Worm (Caenorhabditis elegans) whole organism, midembryonic: Measurements from ENCODE around the gene Y38C1AA.6.
A peak's percentile ranks its signal among the peaks of the same experiment; 100 is the strongest.

Source experiments
- T22C8.4 ChIP-seq: fragments of 200-800 bp; sonication (Bioruptor generic); IDR thresholded peaks from 2 replicates; pipeline ENCODE4 v1.3.6; 2022; ENCODE audit warnings: missing genetic modification characterization, missing compliant biosample characterization
- cog-1 ChIP-seq: sonication (generic microtip); optimal IDR thresholded peaks from 2 replicates; lab custom pipeline; 2016; ENCODE audit warnings: missing genetic modification characterization, missing compliant biosample characterization
- flt-1 ChIP-seq: fragments of 200-800 bp; sonication (Bioruptor generic); IDR thresholded peaks from 2 replicates; pipeline ENCODE4 v1.3.6; 2022; ENCODE audit warnings: missing genetic modification characterization, missing compliant biosample characterization
- klf-2 ChIP-seq: fragments of 200-800 bp; sonication (Bioruptor generic); conservative IDR thresholded peaks from 2 replicates; pipeline ENCODE4 v1.3.6; 2022; ENCODE audit warnings: missing genetic modification reagents, missing genetic modification characterization, missing compliant biosample characterization
- med-1 ChIP-seq: sonication (generic microtip); optimal IDR thresholded peaks from 2 replicates; lab custom pipeline; 2017; ENCODE audit warnings: missing genetic modification characterization, mild to moderate bottlenecking, missing compliant biosample characterization, antibody characterized with exemption, missing genetic modification reagents; ENCODE audit not compliant: insufficient read depth
- ref-1 ChIP-seq: fragments of 200-800 bp; sonication (Bioruptor generic); conservative IDR thresholded peaks from 2 replicates; pipeline ENCODE4 v1.3.6; 2022; ENCODE audit warnings: missing genetic modification reagents, missing genetic modification characterization, missing compliant biosample characterization
- tab-1 ChIP-seq: fragments of 200-800 bp; sonication (Bioruptor generic); IDR thresholded peaks from 2 replicates; pipeline ENCODE4 v1.3.6; 2022; ENCODE audit warnings: missing genetic modification characterization, missing compliant biosample characterization
- ztf-23 ChIP-seq: fragments of 200-800 bp; sonication (Bioruptor generic); IDR thresholded peaks from 2 replicates; pipeline ENCODE4 v1.3.6; 2022; ENCODE audit warnings: missing genetic modification reagents, missing genetic modification characterization, missing compliant biosample characterization
- ztf-29 ChIP-seq: fragments of 200-800 bp; sonication (Bioruptor generic); IDR thresholded peaks from 2 replicates; pipeline ENCODE4 v1.3.6; 2022; ENCODE audit warnings: missing genetic modification reagents, missing genetic modification characterization, missing compliant biosample characterization

The Y38C1AA.6 gene

ce11 chrIV:171036-171435 lies 8.4 kb downstream of the Y38C1AA.6 start:
- TF ChIP-seq cog-1 (tag; lab: Kevin White, UChicago) (no peak), tab-1 (no peak), med-1 (GFP tag; lab: Kevin White, UChicago) (no peak), ztf-23 (no peak), flt-1 (GFP tag; lab: Robert Waterston, UW) (no peak), ztf-29 (GFP tag; lab: Robert Waterston, UW) (no peak), klf-2 (GFP tag; lab: Robert Waterston, UW) (no peak), T22C8.4 (GFP tag; lab: Robert Waterston, UW) (no peak), ref-1 (GFP tag; lab: Robert Waterston, UW) (no peak)

ce11 chrIV:172990-173389 lies 10.4 kb downstream of the Y38C1AA.6 start:
- TF ChIP-seq T22C8.4 (GFP tag; lab: Robert Waterston, UW) (no peak), ztf-29 (GFP tag; lab: Robert Waterston, UW) (peak; percentile 45; the same call in 1 of the 2 replicates)

ce11 chrIV:174115-174514 lies 11.5 kb downstream of the Y38C1AA.6 start:
- TF ChIP-seq ref-1 (GFP tag; lab: Robert Waterston, UW) = no peak
- TF ChIP-seq tab-1 = no peak
- TF ChIP-seq cog-1 (tag; lab: Kevin White, UChicago) = no peak
- TF ChIP-seq flt-1 (GFP tag; lab: Robert Waterston, UW) = no peak
- no peak for TF ChIP-seq ztf-23
- TF ChIP-seq med-1 (GFP tag; lab: Kevin White, UChicago) = no peak
- no peak for TF ChIP-seq ztf-29 (GFP tag; lab: Robert Waterston, UW)
- TF ChIP-seq T22C8.4 (GFP tag; lab: Robert Waterston, UW) = no peak
- no peak for TF ChIP-seq klf-2 (GFP tag; lab: Robert Waterston, UW)

- TF ChIP-seq tab-1 (peak; percentile 69), flt-1 (GFP tag; lab: Robert Waterston, UW) (peak; percentile 40; the same call in 1 of the 2 replicates), ztf-23 (0 out of 2 replicates have a peak, but pooled peaks have one; percentile 31), cog-1 (tag; lab: Kevin White, UChicago) (no peak)
Observed at ce11 chrIV:175698-176097, 13.1 kb downstream of the Y38C1AA.6 start.

- TF ChIP-seq ztf-29 (GFP tag; lab: Robert Waterston, UW) = no peak
- no peak for TF ChIP-seq ztf-23
Observed at ce11 chrIV:177487-177886, 14.9 kb downstream of the Y38C1AA.6 start.

ce11 chrIV:178696-179095 lies 16.1 kb downstream of the Y38C1AA.6 start, which contains the start of gene tcl-2:
TSS of gene tcl-2 (plus strand) at chrIV:179083.
- TF ChIP-seq cog-1 (tag; lab: Kevin White, UChicago) (no peak), ref-1 (GFP tag; lab: Robert Waterston, UW) (no peak), flt-1 (GFP tag; lab: Robert Waterston, UW) (peak; percentile 12; the same call in 1 of the 2 replicates)

ce11 chrIV:179700-180099 lies 17.1 kb downstream of the Y38C1AA.6 start:
- TF ChIP-seq klf-2 (GFP tag; lab: Robert Waterston, UW) (no peak), ref-1 (GFP tag; lab: Robert Waterston, UW) (no peak), tab-1 (no peak), ztf-29 (GFP tag; lab: Robert Waterston, UW) (no peak), ztf-23 (no peak), T22C8.4 (GFP tag; lab: Robert Waterston, UW) (no peak), cog-1 (tag; lab: Kevin White, UChicago) (no peak), flt-1 (GFP tag; lab: Robert Waterston, UW) (no peak), med-1 (GFP tag; lab: Kevin White, UChicago) (no peak)

- TF ChIP-seq ztf-29 (GFP tag; lab: Robert Waterston, UW) (no peak), cog-1 (tag; lab: Kevin White, UChicago) (no peak), tab-1 (no peak), med-1 (GFP tag; lab: Kevin White, UChicago) (no peak), T22C8.4 (GFP tag; lab: Robert Waterston, UW) (no peak), flt-1 (GFP tag; lab: Robert Waterston, UW) (no peak), klf-2 (GFP tag; lab: Robert Waterston, UW) (no peak), ref-1 (GFP tag; lab: Robert Waterston, UW) (no peak), ztf-23 (no peak)
Observed at ce11 chrIV:183519-183918, 20.9 kb downstream of the Y38C1AA.6 start.

- TF ChIP-seq flt-1 (GFP tag; lab: Robert Waterston, UW) = no peak
Observed at ce11 chrIV:184184-184583, 21.6 kb downstream of the Y38C1AA.6 start, which contains the start of gene pnc-1. TSS of gene pnc-1 (plus strand) at chrIV:184484.

- TF ChIP-seq cog-1 (tag; lab: Kevin White, UChicago) (no peak), ref-1 (GFP tag; lab: Robert Waterston, UW) (no peak), ztf-29 (GFP tag; lab: Robert Waterston, UW) (no peak), flt-1 (GFP tag; lab: Robert Waterston, UW) (no peak), T22C8.4 (GFP tag; lab: Robert Waterston, UW) (no peak)
Observed at ce11 chrIV:186110-186509, 23.5 kb downstream of the Y38C1AA.6 start.

- no peak for TF ChIP-seq klf-2 (GFP tag; lab: Robert Waterston, UW)
- no peak for TF ChIP-seq T22C8.4 (GFP tag; lab: Robert Waterston, UW)
- TF ChIP-seq ref-1 (GFP tag; lab: Robert Waterston, UW) = no peak
- no peak for TF ChIP-seq ztf-29 (GFP tag; lab: Robert Waterston, UW)
- TF ChIP-seq flt-1 (GFP tag; lab: Robert Waterston, UW) = no peak
- no peak for TF ChIP-seq ztf-23
- no peak for TF ChIP-seq cog-1 (tag; lab: Kevin White, UChicago)
- no peak for TF ChIP-seq med-1 (GFP tag; lab: Kevin White, UChicago)
- TF ChIP-seq tab-1 = no peak
Observed at ce11 chrIV:187336-187735, 24.7 kb downstream of the Y38C1AA.6 start.
